Fruit fly (Drosophila melanogaster): ENCODE data around the gene CG5783.

Gene CG5783

DNA sequence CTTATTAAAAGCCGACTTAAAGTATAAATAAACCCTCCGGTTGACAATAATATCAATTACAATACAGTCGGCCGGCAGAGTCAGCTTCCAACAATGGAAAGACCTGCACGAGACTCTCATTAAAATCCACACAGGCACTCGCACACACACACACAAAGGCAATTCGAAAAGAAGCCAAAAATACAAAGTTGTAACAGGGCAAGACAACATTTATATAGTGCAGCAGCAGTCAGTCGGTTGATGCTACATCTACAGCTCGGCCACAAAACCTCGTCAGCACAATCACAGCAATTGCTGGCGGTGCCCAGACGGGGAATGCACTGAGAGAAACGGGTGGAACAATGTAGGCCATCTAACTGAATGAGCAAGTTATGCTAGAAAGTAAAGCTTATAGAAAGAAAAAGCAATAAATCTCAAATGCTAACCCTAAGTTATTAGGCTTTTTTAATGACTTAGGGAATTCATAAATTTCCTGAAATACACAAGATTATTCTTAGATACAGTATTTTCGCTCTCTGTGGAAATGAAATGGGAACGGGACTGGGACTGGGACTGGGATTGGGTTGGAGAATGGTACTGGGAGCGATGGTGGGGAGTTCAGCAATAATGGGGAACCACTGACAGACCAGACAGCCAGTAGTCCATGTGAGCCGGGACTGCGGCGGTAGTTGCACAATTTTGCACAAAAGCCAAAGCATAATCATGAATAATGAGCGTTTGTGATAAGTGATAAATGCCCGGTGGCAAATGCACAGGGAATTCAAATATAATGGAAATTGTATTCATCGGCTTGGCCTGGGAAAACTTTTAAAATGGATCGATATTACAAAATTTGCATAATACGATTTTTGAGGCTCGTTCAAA lies 34.2 kb upstream of the CG5783 start (continued):
- TF ChIP-seq rib (GFP tag; IDR thresholded peaks at IDR 0.05) (no peak), wor (GFP tag; IDR thresholded peaks at IDR 0.05) (no peak; the same call in 1 of the 2 replicates), stwl (tag; optimal IDR thresholded peaks at IDR 0.05) (no peak), CG1603 (tag; optimal IDR thresholded peaks at IDR 0.05) (peak; percentile 56), CG12942 (GFP tag; optimal IDR thresholded peaks at IDR 0.05) (no peak), seq (GFP tag; IDR thresholded peaks at IDR 0.05) (peak; percentile 42; the same call in 1 of the 2 replicates), Side (GFP tag; optimal IDR thresholded peaks at IDR 0.05) (peak; percentile 29), jing (GFP tag; optimal IDR thresholded peaks at IDR 0.05) (peak; percentile 25), CG1529 (GFP tag; optimal IDR thresholded peaks at IDR 0.05) (no peak), CG8478 (optimal IDR thresholded peaks at IDR 0.05) (no peak), maf-S (GFP tag; optimal IDR thresholded peaks at IDR 0.05) (no peak), CG11723 (GFP tag; optimal IDR thresholded peaks at IDR 0.05) (no peak), CG4404 (GFP tag; IDR thresholded peaks at IDR 0.05) (no peak), lbe (GFP tag; optimal IDR thresholded peaks at IDR 0.05) (peak; percentile 78), gt (GFP tag; IDR thresholded peaks at IDR 0.05) (no peak), ken (GFP tag; IDR thresholded peaks at IDR 0.05) (no peak), CG8388 (GFP tag; optimal IDR thresholded peaks at IDR 0.05) (peak; percentile 35), tio (GFP tag; optimal IDR thresholded peaks at IDR 0.05) (peak; percentile 15), CG12769 (tag; optimal IDR thresholded peaks at IDR 0.05) (peak; percentile 65), gsb-n (tag; optimal IDR thresholded peaks at IDR 0.05) (no peak), CG15696 (tag; optimal IDR thresholded peaks at IDR 0.05) (no peak), nerfin-1 (tag; optimal IDR thresholded peaks at IDR 0.05) (no peak), Bgb (GFP tag; IDR thresholded peaks at IDR 0.05; ENCODE audit: partially characterized antibody) (no peak), CG14710 (tag; optimal IDR thresholded peaks at IDR 0.05) (no peak), CG7372 (GFP tag; IDR thresholded peaks at IDR 0.05) (0 out of 2 replicates have a peak, but pooled peaks have one; percentile 10), CG17359 (tag; optimal IDR thresholded peaks at IDR 0.05) (no peak), lilli (GFP tag; optimal IDR thresholded peaks at IDR 0.05) (peak; percentile 51), crp (GFP tag; optimal IDR thresholded peaks at IDR 0.05) (no peak), eyg (GFP tag; optimal IDR thresholded peaks at IDR 0.05) (no peak), CG4854 (GFP tag; optimal IDR thresholded peaks at IDR 0.05) (no peak), gsb (GFP tag; IDR thresholded peaks at IDR 0.05) (no peak), Mrtf (GFP tag; IDR thresholded peaks at IDR 0.05) (0 out of 3 replicates have a peak, but pooled peaks have one; percentile 28), CG6683 (GFP tag; optimal IDR thresholded peaks at IDR 0.05) (no peak), Dip2 (GFP tag; IDR thresholded peaks at IDR 0.05) (no peak), Xbp1 (GFP tag; optimal IDR thresholded peaks at IDR 0.05) (peak; percentile 53), Taf1 (GFP tag; IDR thresholded peaks at IDR 0.05) (no peak), dimm (GFP tag; IDR thresholded peaks at IDR 0.05) (no peak), scrt (GFP tag; optimal IDR thresholded peaks at IDR 0.05) (peak; percentile 17), bigmax (GFP tag; optimal IDR thresholded peaks at IDR 0.05) (no peak), CG10366 (GFP tag; IDR thresholded peaks at IDR 0.05) (peak; percentile 37), CG34376 (GFP tag; optimal IDR thresholded peaks at IDR 0.05) (no peak), CG32532 (GFP tag; IDR thresholded peaks at IDR 0.05) (peak; percentile 55; the same call in 1 of the 2 replicates), CG43689 (GFP tag; IDR thresholded peaks at IDR 0.05) (no peak), wek (GFP tag; optimal IDR thresholded peaks at IDR 0.05) (no peak), CG17361 (GFP tag; IDR thresholded peaks at IDR 0.05) (no peak), Aef1 (GFP tag; IDR thresholded peaks at IDR 0.05) (no peak), NC2α (GFP tag; optimal IDR thresholded peaks at IDR 0.05) (no peak), sug (tag; optimal IDR thresholded peaks at IDR 0.05) (no peak), CG17912 (GFP tag; optimal IDR thresholded peaks at IDR 0.05) (no peak), Sry-δ (GFP tag; optimal IDR thresholded peaks at IDR 0.05) (peak; percentile 15)

Measured in whole organism, embryonic.